Worm (Caenorhabditis elegans) whole organism, L3 larva: ENCODE measurements around the gene F26F12.4.

ENCODE experiments used
- R02D3.7 ChIP-seq: fragments of 150-350 bp; optimal IDR thresholded peaks from 2 replicates; lab custom pipeline; 2014; ENCODE audit warnings: missing biosample characterization, missing genetic modification characterization
- ZK546.5 ChIP-seq: sonication (generic microtip); optimal IDR thresholded peaks from 2 replicates; lab custom pipeline; 2017; ENCODE audit warnings: missing biosample characterization, missing genetic modification characterization
- aly-2 ChIP-seq: fragments of 150-350 bp; optimal IDR thresholded peaks from 2 replicates; lab custom pipeline; 2014; ENCODE audit warnings: missing biosample characterization, missing genetic modification characterization
- ama-1 ChIP-seq: fragments of 150-350 bp; optimal IDR thresholded peaks from 2 replicates; lab custom pipeline; 2018
- ceh-16 ChIP-seq: sonication (generic microtip); optimal IDR thresholded peaks from 2 replicates; lab custom pipeline; 2017; ENCODE audit warnings: missing biosample characterization, missing genetic modification characterization
- ceh-28 ChIP-seq: fragments of 150-350 bp; optimal IDR thresholded peaks from 2 replicates; lab custom pipeline; 2014; ENCODE audit warnings: missing biosample characterization, missing genetic modification reagents, missing genetic modification characterization
- ceh-82 ChIP-seq: fragments of 150-350 bp; optimal IDR thresholded peaks from 2 replicates; lab custom pipeline; 2014; ENCODE audit warnings: missing biosample characterization, missing genetic modification characterization
- ceh-9 ChIP-seq: sonication (generic microtip); optimal IDR thresholded peaks from 2 replicates; lab custom pipeline; 2018; ENCODE audit warnings: missing biosample characterization, missing genetic modification characterization
- daf-12 ChIP-seq: fragments of 150-350 bp; optimal IDR thresholded peaks from 2 replicates; lab custom pipeline; 2014; ENCODE audit warnings: missing biosample characterization, missing genetic modification reagents, missing genetic modification characterization
- egl-27 ChIP-seq: sonication (generic microtip); optimal IDR thresholded peaks from 4 replicates; lab custom pipeline; 2017; ENCODE audit warnings: missing biosample characterization, missing genetic modification reagents, missing genetic modification characterization
- egl-5 ChIP-seq: fragments of 150-350 bp; optimal IDR thresholded peaks from 2 replicates; lab custom pipeline; 2017; ENCODE audit warnings: missing biosample characterization, missing genetic modification reagents, missing genetic modification characterization, inconsistent platforms
- elt-1 ChIP-seq: fragments of 150-350 bp; optimal IDR thresholded peaks from 2 replicates; lab custom pipeline; 2014; ENCODE audit warnings: missing biosample characterization, missing genetic modification characterization
- elt-2 ChIP-seq: sonication (generic microtip); optimal IDR thresholded peaks from 2 replicates; lab custom pipeline; 2016; ENCODE audit warnings: missing genetic modification reagents, mild to moderate bottlenecking, missing genetic modification characterization, missing compliant biosample characterization
- elt-3 ChIP-seq, 3 experiments: fragments of 150-350 bp in 1 of 3; sonication (generic microtip) in 2 of 3; optimal IDR thresholded peaks; 2 replicates in 2 of 3; 4 replicates in 1 of 3; lab custom pipeline; 2014 to 2017; ENCODE audit warnings: missing biosample characterization in 3 of 3, missing genetic modification characterization in 3 of 3
- eor-1 ChIP-seq, 2 experiments: fragments of 150-350 bp; optimal IDR thresholded peaks; 2 replicates each; lab custom pipeline; 2014 to 2018; ENCODE audit warnings: missing biosample characterization in 2 of 2, missing genetic modification characterization in 2 of 2
- fkh-10 ChIP-seq: sonication (generic microtip); optimal IDR thresholded peaks from 2 replicates; lab custom pipeline; 2017; ENCODE audit warnings: missing biosample characterization, missing genetic modification reagents, missing genetic modification characterization
- fkh-2 ChIP-seq: fragments of 150-350 bp; optimal IDR thresholded peaks from 2 replicates; lab custom pipeline; 2014; ENCODE audit warnings: missing biosample characterization, missing genetic modification reagents, missing genetic modification characterization
- fos-1 ChIP-seq: fragments of 150-350 bp; optimal IDR thresholded peaks from 2 replicates; lab custom pipeline; 2014; ENCODE audit warnings: missing biosample characterization, missing genetic modification characterization
- hmg-11 ChIP-seq: sonication (generic microtip); optimal IDR thresholded peaks from 2 replicates; lab custom pipeline; 2016; ENCODE audit warnings: missing genetic modification characterization, missing compliant biosample characterization
- jun-1 ChIP-seq: fragments of 150-350 bp; optimal IDR thresholded peaks from 2 replicates; lab custom pipeline; 2014; ENCODE audit warnings: missing biosample characterization, missing genetic modification reagents, missing genetic modification characterization
- lin-15B ChIP-seq: fragments of 150-350 bp; optimal IDR thresholded peaks from 2 replicates; lab custom pipeline; 2014; ENCODE audit warnings: missing biosample characterization, missing genetic modification characterization
- lin-39 ChIP-seq: fragments of 150-350 bp; optimal IDR thresholded peaks from 2 replicates; lab custom pipeline; 2018; ENCODE audit warnings: missing biosample characterization, missing genetic modification reagents, missing genetic modification characterization
- lsy-12 ChIP-seq: sonication (generic microtip); optimal IDR thresholded peaks from 2 replicates; lab custom pipeline; 2016; ENCODE audit warnings: mild to moderate bottlenecking, missing genetic modification characterization, missing compliant biosample characterization
- mdl-1 ChIP-seq: fragments of 150-350 bp; optimal IDR thresholded peaks from 2 replicates; lab custom pipeline; 2014; ENCODE audit warnings: missing biosample characterization, missing genetic modification characterization
- mml-1 ChIP-seq: fragments of 150-350 bp; sonication (generic microtip); optimal IDR thresholded peaks from 3 replicates; lab custom pipeline; 2014; ENCODE audit warnings: missing biosample characterization, missing genetic modification characterization
- nfya-1 ChIP-seq: sonication (generic microtip); optimal IDR thresholded peaks from 2 replicates; lab custom pipeline; 2017; ENCODE audit warnings: missing genetic modification characterization, mild to moderate bottlenecking, missing compliant biosample characterization, antibody characterized with exemption, moderate library complexity; ENCODE audit not compliant: insufficient read depth
- nhr-11 ChIP-seq: fragments of 150-350 bp; optimal IDR thresholded peaks from 2 replicates; lab custom pipeline; 2014; ENCODE audit warnings: missing biosample characterization, missing genetic modification characterization
- nhr-12 ChIP-seq: fragments of 150-350 bp; optimal IDR thresholded peaks from 2 replicates; lab custom pipeline; 2014; ENCODE audit warnings: missing biosample characterization, missing genetic modification characterization
- nhr-23 ChIP-seq: fragments of 150-350 bp; optimal IDR thresholded peaks from 2 replicates; lab custom pipeline; 2014; ENCODE audit warnings: missing biosample characterization, missing genetic modification reagents, missing genetic modification characterization
- nhr-237 ChIP-seq: fragments of 150-350 bp; optimal IDR thresholded peaks from 2 replicates; lab custom pipeline; 2014; ENCODE audit warnings: missing biosample characterization, missing genetic modification characterization
- nhr-25 ChIP-seq: sonication (generic microtip); optimal IDR thresholded peaks from 2 replicates; lab custom pipeline; 2017; ENCODE audit warnings: missing biosample characterization, missing genetic modification characterization
- nhr-28 ChIP-seq: fragments of 150-350 bp; optimal IDR thresholded peaks from 2 replicates; lab custom pipeline; 2014; ENCODE audit warnings: missing biosample characterization, missing genetic modification characterization
- nhr-43 ChIP-seq: sonication (generic microtip); optimal IDR thresholded peaks from 2 replicates; lab custom pipeline; 2016; ENCODE audit warnings: mild to moderate bottlenecking, missing genetic modification characterization, missing compliant biosample characterization; ENCODE audit not compliant: poor library complexity, severe bottlenecking
- nhr-67 ChIP-seq: fragments of 150-350 bp; optimal IDR thresholded peaks from 2 replicates; lab custom pipeline; 2014; ENCODE audit warnings: missing biosample characterization, missing genetic modification characterization
- nhr-76 ChIP-seq: fragments of 150-350 bp; sonication (generic microtip); optimal IDR thresholded peaks from 5 replicates; lab custom pipeline; 2014; ENCODE audit warnings: missing biosample characterization, missing genetic modification characterization
- nhr-77 ChIP-seq: fragments of 150-350 bp; optimal IDR thresholded peaks from 2 replicates; lab custom pipeline; 2014; ENCODE audit warnings: missing biosample characterization, missing genetic modification characterization
- pha-4 ChIP-seq: fragments of 150-350 bp; optimal IDR thresholded peaks from 2 replicates; lab custom pipeline; 2014; ENCODE audit warnings: missing biosample characterization, missing genetic modification reagents, missing genetic modification characterization
- pqm-1 ChIP-seq: fragments of 150-350 bp; optimal IDR thresholded peaks from 2 replicates; lab custom pipeline; 2017; ENCODE audit warnings: missing biosample characterization, missing genetic modification characterization, inconsistent platforms
- sea-2 ChIP-seq: fragments of 150-350 bp; sonication (generic microtip); optimal IDR thresholded peaks from 4 replicates; lab custom pipeline; 2014; ENCODE audit warnings: missing biosample characterization, missing genetic modification reagents, missing genetic modification characterization
- skn-1 ChIP-seq: fragments of 150-350 bp; optimal IDR thresholded peaks from 2 replicates; lab custom pipeline; 2014; ENCODE audit warnings: missing biosample characterization, missing genetic modification characterization
- snpc-4 ChIP-seq: fragments of 150-350 bp; optimal IDR thresholded peaks from 2 replicates; lab custom pipeline; 2014; ENCODE audit warnings: missing biosample characterization, missing genetic modification characterization
- tbx-2 ChIP-seq: sonication (generic microtip); optimal IDR thresholded peaks from 2 replicates; lab custom pipeline; 2016; ENCODE audit warnings: mild to moderate bottlenecking, missing genetic modification characterization, missing compliant biosample characterization
- unc-39 ChIP-seq: sonication (generic microtip); optimal IDR thresholded peaks from 4 replicates; lab custom pipeline; 2017; ENCODE audit warnings: missing biosample characterization, missing genetic modification characterization
- unc-62 ChIP-seq: fragments of 150-350 bp; sonication (generic microtip); optimal IDR thresholded peaks from 4 replicates; lab custom pipeline; 2014; ENCODE audit warnings: missing biosample characterization, missing genetic modification reagents, missing genetic modification characterization
- zag-1 ChIP-seq: fragments of 150-350 bp; optimal IDR thresholded peaks from 2 replicates; lab custom pipeline; 2014; ENCODE audit warnings: missing biosample characterization, missing genetic modification characterization
- ztf-11 ChIP-seq: fragments of 150-350 bp; optimal IDR thresholded peaks from 2 replicates; lab custom pipeline; 2014; ENCODE audit warnings: missing biosample characterization, missing genetic modification characterization
- ztf-4 ChIP-seq: fragments of 150-350 bp; optimal IDR thresholded peaks from 2 replicates; lab custom pipeline; 2014; ENCODE audit warnings: missing biosample characterization, missing genetic modification characterization

F26F12.4 gene

DNA sequence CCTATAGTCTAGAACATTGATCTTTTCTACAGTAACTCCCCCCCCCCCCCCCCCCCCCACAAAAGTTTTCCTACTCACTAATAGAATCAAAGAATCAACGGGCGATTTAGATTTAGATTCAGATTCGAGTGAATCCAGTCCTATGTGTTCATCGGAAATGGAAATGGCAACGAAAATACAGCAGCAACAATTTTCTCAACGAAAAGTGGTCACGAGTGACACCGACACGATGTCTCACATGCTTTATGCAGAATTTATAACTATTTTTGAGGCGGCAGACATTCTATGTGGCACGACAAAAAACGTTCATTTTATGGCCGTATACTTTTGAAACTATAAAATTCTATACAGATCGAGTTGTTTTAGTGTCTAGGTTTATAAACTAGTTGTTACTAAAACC is 24.0 kb downstream of the F26F12.4 start:
- TF ChIP-seq snpc-4 (tag; lab: Kevin White, UChicago): peak; percentile 19
- no peak for TF ChIP-seq ceh-82
- no peak for TF ChIP-seq zag-1 (tag; lab: Kevin White, UChicago)
- peak; percentile 11 for TF ChIP-seq nhr-23
- TF ChIP-seq nhr-25: peak; percentile 14
- TF ChIP-seq ceh-16: no peak
- TF ChIP-seq lsy-12 (tag; lab: Kevin White, UChicago): peak; percentile 13

DNA sequence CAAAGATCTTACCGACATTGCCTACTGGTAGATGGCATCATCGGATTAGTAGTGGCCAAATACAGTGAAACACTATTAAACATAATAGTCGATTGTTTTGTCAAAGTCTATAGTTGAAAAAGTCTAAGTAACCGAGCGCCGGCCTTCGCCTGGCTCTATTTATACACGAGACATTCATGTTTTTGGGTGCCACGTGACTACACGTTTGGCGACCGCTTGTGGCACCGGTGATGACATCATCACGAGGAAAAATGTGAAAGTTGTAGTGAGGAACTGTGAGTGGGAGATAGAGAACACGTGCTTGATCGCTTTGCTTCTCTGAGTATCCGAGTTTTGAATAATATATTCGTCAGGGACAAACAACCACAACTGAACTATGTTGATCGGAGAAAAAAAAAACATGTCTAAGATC is 24.8 kb downstream of the F26F12.4 start:
- TF ChIP-seq aly-2 (tag; lab: Kevin White, UChicago): no peak
- TF ChIP-seq jun-1 (tag; lab: Kevin White, UChicago): peak; percentile 86
- TF ChIP-seq ama-1 (lab: Kevin White, UChicago): peak; percentile 63
- TF ChIP-seq egl-5 (tag; lab: Kevin White, UChicago): peak; percentile 70
- no peak for TF ChIP-seq ZK546.5 (tag; lab: Kevin White, UChicago)
- TF ChIP-seq daf-12 (tag; lab: Kevin White, UChicago): no peak
- TF ChIP-seq hmg-11 (tag; lab: Kevin White, UChicago): no peak
- no peak for TF ChIP-seq ceh-28
- TF ChIP-seq nhr-11 (tag; lab: Kevin White, UChicago): no peak
- TF ChIP-seq nhr-25: peak; percentile 97
- TF ChIP-seq snpc-4 (tag; lab: Kevin White, UChicago): no peak
- no peak for TF ChIP-seq zag-1 (tag; lab: Kevin White, UChicago)
- peak; percentile 80 for TF ChIP-seq ztf-4 (tag; lab: Kevin White, UChicago)
- peak; percentile 93 for TF ChIP-seq nhr-43
- TF ChIP-seq ceh-9 (tag; lab: Kevin White, UChicago): no peak
- TF ChIP-seq lin-39 (tag; lab: Kevin White, UChicago): no peak
- peak; percentile 82 for TF ChIP-seq nhr-23
- TF ChIP-seq lin-15B (tag; lab: Kevin White, UChicago): no peak
- peak; percentile 72 for TF ChIP-seq nfya-1 (tag; lab: Kevin White, UChicago)
- TF ChIP-seq skn-1: no peak
- peak; percentile 67 for TF ChIP-seq mdl-1 (tag; lab: Kevin White, UChicago)
- TF ChIP-seq nhr-28 (tag; lab: Kevin White, UChicago): no peak
- TF ChIP-seq unc-39 (tag; lab: Kevin White, UChicago): no peak
- no peak for TF ChIP-seq ztf-11 (tag; lab: Kevin White, UChicago)
- no peak for TF ChIP-seq nhr-237 (tag; lab: Kevin White, UChicago)
- peak; percentile 84 for TF ChIP-seq pha-4 (tag; lab: Kevin White, UChicago)
- no peak for TF ChIP-seq unc-62 (GFP tag; lab: Kevin White, UChicago)
- TF ChIP-seq nhr-12 (tag; lab: Kevin White, UChicago): no peak
- no peak for TF ChIP-seq ceh-16
- no peak for TF ChIP-seq lsy-12 (tag; lab: Kevin White, UChicago)
- no peak for TF ChIP-seq nhr-76 (tag; lab: Kevin White, UChicago)
- TF ChIP-seq fos-1 (tag; lab: Kevin White, UChicago): no peak
- no peak for TF ChIP-seq elt-3 (tag; optimal IDR thresholded peaks at IDR 0.05; lab: Kevin White, UChicago)
- TF ChIP-seq eor-1 (tag; optimal IDR thresholded peaks at IDR 0.05; lab: Kevin White, UChicago): no peak
- no peak for TF ChIP-seq ceh-82
- no peak for TF ChIP-seq R02D3.7 (tag; lab: Kevin White, UChicago)
- TF ChIP-seq nhr-67 (tag; lab: Kevin White, UChicago): no peak
- no peak for TF ChIP-seq nhr-77 (tag; lab: Kevin White, UChicago)
- peak; percentile 42 for TF ChIP-seq elt-1
- no peak for TF ChIP-seq fkh-2 (tag; lab: Kevin White, UChicago)
- no peak for TF ChIP-seq fkh-10 (GFP tag; lab: Kevin White, UChicago)
- peak; percentile 47 for TF ChIP-seq elt-2
- no peak for TF ChIP-seq egl-27 (tag; lab: Kevin White, UChicago)
- peak; percentile 67 for TF ChIP-seq pqm-1 (tag; lab: Kevin White, UChicago)
- peak; percentile 14 for TF ChIP-seq tbx-2 (tag; lab: Kevin White, UChicago)
- TF ChIP-seq mml-1: peak; percentile 2
- no peak for TF ChIP-seq sea-2 (GFP tag; lab: Kevin White, UChicago)
